Worm (Caenorhabditis elegans) whole organism, L4/young adult: ENCODE data around the gene ndub-11.

ENCODE experiments used
- W03F9.2 ChIP-seq: fragments of 150-350 bp; optimal IDR thresholded peaks from 2 replicates; lab custom pipeline; 2014; ENCODE audit warnings: missing biosample characterization, missing genetic modification characterization
- dao-5 ChIP-seq: sonication (generic microtip); optimal IDR thresholded peaks from 2 replicates; lab custom pipeline; 2016; ENCODE audit warnings: missing genotype, missing genetic modification characterization, moderate library complexity, missing compliant biosample characterization
- him-1 ChIP-seq: sonication (generic microtip); optimal IDR thresholded peaks from 2 replicates; lab custom pipeline; 2016; ENCODE audit warnings: missing genotype, missing genetic modification reagents, missing genetic modification characterization, missing compliant biosample characterization

ndub-11 gene

DNA sequence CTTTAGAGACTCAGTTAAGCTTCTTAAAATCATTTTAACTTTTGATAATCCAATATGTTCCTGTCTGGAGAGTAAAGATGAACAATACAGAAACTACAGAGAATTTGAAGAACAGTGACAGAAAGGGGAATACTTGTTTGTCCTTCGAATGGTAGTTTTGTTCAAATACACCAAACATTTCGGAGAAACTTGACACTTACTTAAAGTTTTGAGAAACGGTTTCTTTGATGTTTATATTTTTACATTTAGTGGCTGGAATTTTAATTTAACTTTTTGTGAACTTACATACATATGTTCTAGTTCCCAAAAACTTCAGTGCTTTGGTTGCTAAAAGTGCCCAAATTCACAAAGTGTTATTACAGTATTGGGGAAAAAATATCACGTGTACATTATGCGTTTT lies 27.1 kb upstream of the ndub-11 start, which contains the start of gene B0218.5:
B0218.5 (minus strand) TSS at position 101 of the 400 bp plus-strand sequence.
- TF ChIP-seq dao-5 (tag; lab: Kevin White, UChicago) (no peak), him-1 (tag; lab: Kevin White, UChicago) (no peak), W03F9.2 (tag; lab: Kevin White, UChicago) (no peak)

DNA sequence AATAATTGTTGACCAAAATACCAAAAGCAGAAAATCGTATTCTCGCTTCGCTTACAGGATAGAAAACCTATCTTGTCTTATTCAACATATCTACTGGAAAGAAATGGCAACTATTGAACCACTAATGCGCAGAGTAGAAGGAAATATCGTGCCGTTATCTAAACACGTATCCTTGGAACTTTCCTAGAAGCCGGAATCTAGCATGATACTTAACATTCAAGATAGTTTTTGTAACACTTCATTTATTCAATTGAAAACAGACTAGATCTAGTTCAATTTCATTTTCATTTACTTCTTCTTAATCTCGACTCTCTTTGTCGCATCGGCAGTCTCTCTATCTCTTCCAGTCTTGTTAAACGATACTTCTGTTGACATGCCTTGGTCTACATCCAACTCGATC lies 24.9 kb upstream of the ndub-11 start:
- no peak for TF ChIP-seq dao-5 (tag; lab: Kevin White, UChicago)
- TF ChIP-seq W03F9.2 (tag; lab: Kevin White, UChicago) = no peak
- no peak for TF ChIP-seq him-1 (tag; lab: Kevin White, UChicago)

DNA sequence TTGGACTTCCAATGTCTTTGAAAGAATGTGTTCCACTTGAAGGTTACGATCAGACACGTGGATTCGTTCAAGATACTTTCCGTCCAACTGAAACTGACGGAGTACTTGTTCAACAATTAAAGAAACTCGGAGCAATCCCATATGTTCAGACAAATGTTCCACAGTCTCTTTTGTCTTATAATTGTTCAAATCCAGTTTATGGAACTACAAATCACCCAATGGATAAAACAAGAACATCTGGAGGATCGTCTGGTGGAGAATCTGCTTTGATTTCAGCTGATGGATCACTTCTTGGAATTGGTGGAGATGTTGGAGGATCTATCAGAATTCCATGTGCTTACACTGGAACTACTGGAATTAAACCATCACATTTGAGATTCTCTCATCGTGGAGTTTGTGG lies 23.1 kb upstream of the ndub-11 start:
- TF ChIP-seq him-1 (tag; lab: Kevin White, UChicago) = no peak
- TF ChIP-seq dao-5 (tag; lab: Kevin White, UChicago) = no peak
- TF ChIP-seq W03F9.2 (tag; lab: Kevin White, UChicago) = no peak

DNA sequence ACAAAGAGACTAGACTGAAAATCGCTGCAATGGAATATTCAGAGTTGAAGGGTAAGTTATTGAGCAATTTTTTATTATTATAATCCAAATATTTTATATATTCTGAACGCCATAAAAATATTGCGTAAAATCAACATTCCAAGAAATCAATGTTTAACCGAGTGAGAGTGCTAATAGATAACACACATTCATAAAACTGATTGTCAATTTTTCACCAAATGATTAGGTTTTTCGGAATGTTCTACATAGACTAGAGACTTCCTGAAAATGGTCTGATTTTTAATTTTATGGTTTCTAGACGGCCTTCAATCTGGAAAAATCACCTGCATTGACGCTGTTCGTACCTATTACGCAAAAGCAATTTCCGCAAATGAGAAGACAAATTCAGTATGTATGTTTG lies 22.7 kb upstream of the ndub-11 start:
- TF ChIP-seq dao-5 (tag; lab: Kevin White, UChicago) = no peak
- no peak for TF ChIP-seq him-1 (tag; lab: Kevin White, UChicago)
- no peak for TF ChIP-seq W03F9.2 (tag; lab: Kevin White, UChicago)

DNA sequence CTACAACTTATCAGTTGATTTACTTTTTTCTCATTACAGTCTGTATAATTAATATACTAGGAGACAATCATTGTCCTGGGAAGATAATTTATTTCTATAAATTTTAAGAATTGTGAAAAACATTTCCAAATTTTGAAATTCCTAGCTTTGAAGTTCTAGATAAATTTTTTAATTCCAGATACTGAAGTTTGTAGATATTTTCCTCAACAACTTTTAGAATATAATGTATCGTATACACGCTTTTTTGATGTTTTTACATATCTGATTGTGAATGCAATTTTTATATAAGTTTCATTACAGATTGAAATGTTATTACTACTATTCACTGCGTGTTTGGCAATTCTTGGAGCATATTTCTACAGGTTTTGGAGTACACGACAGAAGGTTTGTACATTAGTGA lies 22.1 kb upstream of the ndub-11 start, which contains the start of gene faah-2:
faah-2 (plus strand) TSS at position 301 of the 400 bp plus-strand sequence.
- no peak for TF ChIP-seq him-1 (tag; lab: Kevin White, UChicago)
- TF ChIP-seq dao-5 (tag; lab: Kevin White, UChicago) = no peak
- TF ChIP-seq W03F9.2 (tag; lab: Kevin White, UChicago) = no peak

DNA sequence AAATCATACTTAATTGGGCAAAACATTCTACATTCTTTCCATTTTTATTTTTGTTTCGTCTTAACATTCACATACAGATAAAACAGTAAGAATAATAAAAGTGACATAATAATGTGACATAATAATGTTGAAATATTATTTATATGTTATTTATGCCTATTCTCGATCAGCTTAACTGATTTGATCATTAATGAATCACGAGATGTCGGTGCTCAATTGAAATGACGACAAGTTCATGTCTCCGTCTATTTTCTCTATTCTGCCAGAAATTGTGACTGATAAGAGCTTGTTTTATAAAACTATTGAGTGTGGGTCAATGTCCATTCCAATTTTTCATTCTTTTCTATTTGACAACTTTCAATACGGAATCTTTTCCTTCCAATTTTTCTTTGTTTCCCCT lies 21.7 kb upstream of the ndub-11 start:
- no peak for TF ChIP-seq dao-5 (tag; lab: Kevin White, UChicago)

DNA sequence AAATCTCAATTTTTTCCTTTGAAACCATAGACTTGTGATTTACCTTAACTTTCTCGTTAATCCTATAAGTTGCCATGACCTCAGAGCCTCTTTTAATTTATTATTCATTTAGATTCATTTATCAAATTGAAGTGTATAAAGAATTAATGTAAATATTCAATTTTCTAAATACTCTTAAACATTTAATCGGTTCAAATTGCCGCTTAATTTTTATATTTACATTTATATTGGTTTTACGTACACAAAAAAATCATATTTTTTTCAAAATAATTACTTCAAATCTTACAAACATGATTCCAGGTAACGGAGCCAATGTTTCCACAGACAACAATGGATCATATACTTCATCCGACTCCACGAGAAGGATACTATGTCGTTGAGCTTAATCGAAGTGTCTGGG lies 18.5 kb upstream of the ndub-11 start, which contains the start of gene pmk-1:
pmk-1 (plus strand) TSS at position 301 of the 400 bp plus-strand sequence.
- TF ChIP-seq him-1 (tag; lab: Kevin White, UChicago) (no peak), dao-5 (tag; lab: Kevin White, UChicago) (no peak), W03F9.2 (tag; lab: Kevin White, UChicago) (no peak)

DNA sequence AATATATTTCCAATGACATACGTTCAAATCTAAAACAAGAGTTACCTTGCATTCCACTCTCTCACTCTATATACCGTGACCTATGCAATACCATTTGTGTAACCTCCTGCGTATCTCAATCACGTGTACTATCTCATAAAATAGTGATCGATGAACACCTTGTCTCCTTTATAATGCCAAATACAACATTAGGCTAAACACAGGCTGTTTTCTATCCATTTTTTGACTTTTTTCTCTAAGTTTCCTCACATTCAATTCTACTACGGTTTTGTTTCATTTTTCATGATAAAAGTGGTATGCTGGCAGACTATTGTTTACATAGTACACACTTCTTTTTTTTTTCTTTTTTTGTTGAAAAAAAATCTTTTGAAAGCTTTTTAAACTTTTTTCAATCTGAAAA lies 16.3 kb upstream of the ndub-11 start:
- TF ChIP-seq him-1 (tag; lab: Kevin White, UChicago) (no peak), W03F9.2 (tag; lab: Kevin White, UChicago) (no peak), dao-5 (tag; lab: Kevin White, UChicago) (no peak)

DNA sequence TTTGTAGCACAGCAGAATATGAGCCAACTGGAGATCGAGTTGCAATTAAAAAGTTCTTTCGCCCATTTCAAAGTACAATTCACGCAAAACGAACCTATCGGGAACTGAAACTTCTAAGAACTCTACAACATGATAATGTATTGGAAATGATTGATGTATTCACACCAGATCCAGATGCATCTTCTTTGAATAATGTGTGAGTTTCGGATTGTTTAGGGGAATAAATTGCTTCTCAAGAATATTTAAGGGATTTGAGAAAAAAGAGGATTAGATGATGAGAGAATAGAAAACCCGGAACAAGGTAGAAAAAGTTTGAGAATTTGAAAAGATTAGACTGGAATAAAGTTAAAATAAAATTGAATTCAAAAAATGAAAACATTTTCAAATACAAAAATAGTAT lies 14.3 kb upstream of the ndub-11 start:
- TF ChIP-seq W03F9.2 (tag; lab: Kevin White, UChicago) = no peak
- no peak for TF ChIP-seq him-1 (tag; lab: Kevin White, UChicago)
- TF ChIP-seq dao-5 (tag; lab: Kevin White, UChicago) = no peak

DNA sequence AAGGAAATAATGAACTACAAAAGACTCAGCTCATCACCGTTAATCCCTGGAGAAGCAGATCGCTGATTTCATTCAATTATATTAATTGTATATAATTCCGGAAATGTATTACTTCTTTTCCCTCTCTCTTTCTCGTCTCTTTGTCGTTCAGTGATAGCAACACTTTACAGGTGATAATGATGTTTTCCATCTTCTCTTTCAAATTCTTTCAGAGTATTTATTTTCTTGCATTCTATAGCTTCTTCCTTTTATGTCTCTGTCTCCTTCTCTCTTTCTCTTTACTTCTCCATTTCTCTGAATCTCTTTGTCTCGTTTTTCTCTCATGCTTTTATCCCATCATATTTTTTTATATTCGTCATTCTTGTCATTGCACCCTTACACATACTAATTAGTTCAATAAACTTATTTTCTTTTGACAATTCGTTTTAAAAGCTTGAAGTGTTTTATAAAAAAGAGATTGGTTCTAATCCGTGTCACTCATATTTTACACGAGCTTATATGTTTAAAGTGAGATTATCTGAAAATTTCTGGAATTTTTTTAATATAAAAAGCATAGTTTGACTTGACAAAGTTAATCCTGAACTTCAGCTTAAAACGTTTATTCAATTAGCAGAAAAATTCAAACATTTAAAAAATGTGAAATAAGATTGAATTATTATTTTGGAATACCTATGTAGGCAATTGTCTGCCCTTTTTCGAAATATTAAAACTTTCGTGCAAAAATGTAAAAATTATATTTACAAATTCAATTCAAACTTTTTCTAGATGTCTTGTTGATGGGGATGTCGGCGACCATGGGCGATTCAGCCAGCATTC lies 12.9 kb upstream of the ndub-11 start, which contains the start of gene pmk-2:
pmk-2 (plus strand) TSS at position 766 of the 816 bp plus-strand sequence.
- no peak for TF ChIP-seq dao-5 (tag; lab: Kevin White, UChicago)
- no peak for TF ChIP-seq him-1 (tag; lab: Kevin White, UChicago)
- no peak for TF ChIP-seq W03F9.2 (tag; lab: Kevin White, UChicago)

DNA sequence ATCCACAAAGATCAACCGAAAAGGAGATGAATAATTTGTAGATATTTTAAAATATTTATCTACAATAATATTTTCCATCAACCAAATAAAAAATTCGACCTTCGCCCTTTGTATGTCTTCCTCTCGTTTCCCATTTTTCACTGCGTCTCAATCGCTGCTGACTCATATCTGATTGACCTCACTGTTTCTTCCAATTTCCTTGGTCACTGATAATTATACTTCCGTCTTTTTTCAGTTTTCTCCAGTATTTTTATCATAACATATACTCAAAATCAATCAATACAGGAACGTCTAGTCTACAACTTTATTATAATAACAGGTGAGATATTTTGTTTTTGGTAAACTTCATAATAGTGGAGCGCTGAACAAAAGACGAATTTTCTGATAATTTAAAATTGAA lies 9.0 kb upstream of the ndub-11 start, which contains the start of gene pmk-3:
pmk-3 (plus strand) TSS at position 236 of the 400 bp plus-strand sequence.
- TF ChIP-seq dao-5 (tag; lab: Kevin White, UChicago) = no peak
- no peak for TF ChIP-seq him-1 (tag; lab: Kevin White, UChicago)
- TF ChIP-seq W03F9.2 (tag; lab: Kevin White, UChicago) = peak; percentile 5

DNA sequence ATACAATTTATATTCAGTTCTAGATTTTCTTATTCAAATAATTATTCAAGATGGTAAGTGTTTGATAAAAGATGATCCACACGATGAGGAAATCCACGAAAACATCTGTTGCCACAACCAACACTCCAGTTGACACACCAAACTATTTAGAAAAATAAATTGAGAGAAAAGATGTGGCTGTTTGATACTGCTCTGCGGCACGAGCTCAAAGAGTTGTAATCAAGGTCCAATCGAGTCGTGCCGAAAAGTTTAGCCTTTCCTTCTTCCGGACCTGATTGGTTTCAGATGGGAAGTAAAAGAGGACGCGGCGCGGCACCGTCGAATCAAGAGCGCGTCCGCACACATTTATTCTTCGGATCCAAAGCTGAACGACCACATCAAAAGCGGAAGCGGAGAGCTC lies 6.5 kb upstream of the ndub-11 start:
- TF ChIP-seq him-1 (tag; lab: Kevin White, UChicago) (no peak), dao-5 (tag; lab: Kevin White, UChicago) (no peak), W03F9.2 (tag; lab: Kevin White, UChicago) (no peak)

DNA sequence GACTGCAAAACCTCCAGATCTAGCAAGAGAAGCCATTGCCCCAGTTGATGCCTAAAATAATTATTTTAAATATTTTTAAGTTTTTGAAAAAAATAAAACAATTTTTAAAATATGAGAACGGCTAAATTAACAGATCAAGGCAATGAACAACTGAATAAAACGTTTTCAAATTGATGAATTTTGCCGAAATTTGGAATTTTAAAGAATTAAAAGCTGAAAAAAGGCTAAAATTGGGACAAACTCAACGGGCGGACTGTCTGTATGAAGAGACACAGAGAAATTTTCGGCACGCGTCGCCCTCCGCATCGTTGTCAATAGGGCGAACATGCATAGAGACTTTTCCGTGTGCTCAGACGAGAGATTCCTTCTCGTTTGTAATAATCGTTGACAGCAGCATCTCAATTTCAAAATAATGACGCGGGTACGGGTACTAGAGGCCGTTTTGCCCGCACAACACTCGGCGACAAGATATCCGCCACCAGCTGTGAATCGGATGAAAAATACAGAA lies 6.0 kb upstream of the ndub-11 start, which contains the start of the genes isp-1 and islo-1:
isp-1 (minus strand) TSS at position 51 of the 508 bp plus-strand sequence.
islo-1 (plus strand) TSS at position 385 of the 508 bp plus-strand sequence.
- TF ChIP-seq him-1 (tag; lab: Kevin White, UChicago) (no peak), W03F9.2 (tag; lab: Kevin White, UChicago) (peak; percentile 69), dao-5 (tag; lab: Kevin White, UChicago) (no peak)
